Fruit fly (Drosophila melanogaster) whole organism, embryonic: ENCODE results near the gene CG8173.
A peak's percentile ranks its signal among the peaks of the same experiment; 100 is the strongest.

Experiments used
- ATbp ChIP-seq: fragments of 200-800 bp; sonication (Bioruptor generic); optimal IDR thresholded peaks from 2 replicates; lab custom pipeline; 2017; ENCODE audit warnings: missing biosample characterization, mild to moderate bottlenecking, missing genetic modification characterization, missing genetic modification reagents
- Atf-2 ChIP-seq: fragments of 200-800 bp; sonication (Bioruptor generic); optimal IDR thresholded peaks from 2 replicates; lab custom pipeline; 2016; ENCODE audit warnings: missing biosample characterization, missing genetic modification characterization
- Bgb ChIP-seq: fragments of 200-800 bp; sonication (Bioruptor generic); IDR thresholded peaks from 2 replicates; pipeline ENCODE4 v1.3.6; 2022; ENCODE audit warnings: missing biosample characterization, missing genetic modification characterization; ENCODE audit not compliant: partially characterized antibody
- BtbVII ChIP-seq: fragments of 200-800 bp; sonication (Bioruptor generic); optimal IDR thresholded peaks from 3 replicates; lab custom pipeline; 2017; ENCODE audit warnings: missing biosample characterization, mild to moderate bottlenecking, missing genetic modification characterization
- CG10366 ChIP-seq: fragments of 200-800 bp; sonication (Bioruptor generic); IDR thresholded peaks from 2 replicates; pipeline ENCODE4 v1.3.6; 2022; ENCODE audit warnings: missing biosample characterization, missing genetic modification characterization
- CG10654 ChIP-seq: fragments of 200-800 bp; sonication (Bioruptor generic); optimal IDR thresholded peaks from 2 replicates; lab custom pipeline; 2016; ENCODE audit warnings: missing biosample characterization, missing genetic modification characterization
- CG12104 ChIP-seq: fragments of 200-800 bp; sonication (Bioruptor generic); optimal IDR thresholded peaks from 3 replicates; lab custom pipeline; 2016; ENCODE audit warnings: missing biosample characterization, missing genetic modification characterization
- CG13424 ChIP-seq: fragments of 200-800 bp; sonication (Bioruptor generic); optimal IDR thresholded peaks from 2 replicates; lab custom pipeline; 2019; ENCODE audit warnings: missing biosample characterization, mild to moderate bottlenecking, missing genetic modification characterization, moderate library complexity
- CG13624 ChIP-seq: fragments of 200-800 bp; sonication (Bioruptor generic); optimal IDR thresholded peaks from 2 replicates; lab custom pipeline; 2016; ENCODE audit warnings: missing biosample characterization, missing genetic modification characterization
- CG1603 ChIP-seq: fragments of 200-800 bp; sonication (Bioruptor generic); optimal IDR thresholded peaks from 2 replicates; lab custom pipeline; 2019; ENCODE audit warnings: missing biosample characterization, mild to moderate bottlenecking, missing genetic modification characterization, moderate library complexity
- CG18262 ChIP-seq: fragments of 200-800 bp; optimal IDR thresholded peaks from 3 replicates; lab custom pipeline; 2019; ENCODE audit warnings: missing biosample characterization, mild to moderate bottlenecking, missing genetic modification characterization, moderate library complexity
- CG2199 ChIP-seq: fragments of 200-800 bp; sonication (Bioruptor generic); IDR thresholded peaks from 3 replicates; pipeline ENCODE4 v1.3.6; 2022; ENCODE audit warnings: missing biosample characterization, missing genetic modification characterization
- CG2678 ChIP-seq: fragments of 200-800 bp; sonication (Bioruptor generic); optimal IDR thresholded peaks from 3 replicates; lab custom pipeline; 2019; ENCODE audit warnings: missing biosample characterization, mild to moderate bottlenecking, missing genetic modification characterization, moderate library complexity
- CG2712 ChIP-seq: fragments of 200-800 bp; optimal IDR thresholded peaks from 3 replicates; lab custom pipeline; 2019; ENCODE audit warnings: missing biosample characterization, mild to moderate bottlenecking, missing genetic modification characterization, moderate library complexity
- CG2889 ChIP-seq: fragments of 200-800 bp; sonication (Bioruptor generic); IDR thresholded peaks from 3 replicates; pipeline ENCODE4 v1.3.6; 2022; ENCODE audit warnings: missing biosample characterization, missing genetic modification characterization
- CG30403 ChIP-seq: fragments of 200-800 bp; sonication (Bioruptor generic); optimal IDR thresholded peaks from 3 replicates; lab custom pipeline; 2016; ENCODE audit warnings: missing biosample characterization, missing genetic modification characterization
- CG4328 ChIP-seq: fragments of 200-800 bp; sonication (Bioruptor generic); optimal IDR thresholded peaks from 3 replicates; lab custom pipeline; 2017; ENCODE audit warnings: missing biosample characterization, missing genetic modification reagents, missing genetic modification characterization
- CG5245 ChIP-seq: fragments of 200-800 bp; sonication (Bioruptor generic); optimal IDR thresholded peaks from 3 replicates; lab custom pipeline; 2016; ENCODE audit warnings: missing biosample characterization, missing genetic modification characterization
- CG6654 ChIP-seq: fragments of 200-800 bp; sonication (Bioruptor generic); optimal IDR thresholded peaks from 2 replicates; lab custom pipeline; 2017; ENCODE audit warnings: missing biosample characterization, mild to moderate bottlenecking, missing genetic modification characterization
- CG8359 ChIP-seq: fragments of 200-800 bp; sonication (Bioruptor generic); optimal IDR thresholded peaks from 2 replicates; lab custom pipeline; 2017; ENCODE audit warnings: missing biosample characterization, mild to moderate bottlenecking, missing genetic modification characterization, borderline replicate concordance
- CG8924 ChIP-seq: fragments of 200-800 bp; optimal IDR thresholded peaks from 3 replicates; lab custom pipeline; 2019; ENCODE audit warnings: missing biosample characterization, mild to moderate bottlenecking, missing genetic modification characterization, moderate library complexity
- CG9932 ChIP-seq: fragments of 200-800 bp; sonication (Bioruptor generic); IDR thresholded peaks from 2 replicates; pipeline ENCODE4 v1.3.6; 2022; ENCODE audit warnings: missing biosample characterization, missing genetic modification characterization
- D19A ChIP-seq: fragments of 200-800 bp; optimal IDR thresholded peaks from 3 replicates; lab custom pipeline; 2019; ENCODE audit warnings: missing biosample characterization, mild to moderate bottlenecking, missing genetic modification characterization, moderate library complexity
- Drgx ChIP-seq: fragments of 200-800 bp; sonication (Bioruptor generic); IDR thresholded peaks from 2 replicates; pipeline ENCODE4 v1.3.6; 2022; ENCODE audit warnings: missing biosample characterization, missing genetic modification characterization
- Fer1 ChIP-seq: fragments of 200-800 bp; sonication (Bioruptor generic); optimal IDR thresholded peaks from 2 replicates; lab custom pipeline; 2017; ENCODE audit warnings: missing biosample characterization, mild to moderate bottlenecking, missing genetic modification characterization
- HHEX ChIP-seq: fragments of 200-800 bp; sonication (Bioruptor generic); optimal IDR thresholded peaks from 3 replicates; lab custom pipeline; 2017; ENCODE audit warnings: missing biosample characterization, mild to moderate bottlenecking, missing genetic modification characterization, missing genetic modification reagents
- Hmr ChIP-seq: fragments of 200-800 bp; sonication (Bioruptor generic); optimal IDR thresholded peaks from 3 replicates; lab custom pipeline; 2017; ENCODE audit warnings: mild to moderate bottlenecking, missing biosample characterization, missing genetic modification reagents, missing genetic modification characterization
- Side ChIP-seq: fragments of 200-800 bp; sonication (Bioruptor generic); optimal IDR thresholded peaks from 2 replicates; lab custom pipeline; 2016; ENCODE audit warnings: missing biosample characterization, missing genetic modification characterization
- Xbp1 ChIP-seq: fragments of 200-800 bp; sonication (Bioruptor generic); optimal IDR thresholded peaks from 3 replicates; lab custom pipeline; 2016; ENCODE audit warnings: missing biosample characterization, mild to moderate bottlenecking, missing genetic modification characterization
- amos ChIP-seq: fragments of 200-800 bp; sonication (Bioruptor generic); IDR thresholded peaks from 2 replicates; pipeline ENCODE4 v1.3.6; 2022; ENCODE audit warnings: missing biosample characterization, missing genetic modification characterization; ENCODE audit not compliant: partially characterized antibody
- aop ChIP-seq: fragments of 200-800 bp; sonication (Bioruptor generic); IDR thresholded peaks from 2 replicates; pipeline ENCODE4 v1.3.6; 2022; ENCODE audit warnings: missing biosample characterization, missing genetic modification characterization
- btn ChIP-seq: fragments of 200-800 bp; sonication (Bioruptor generic); optimal IDR thresholded peaks from 2 replicates; lab custom pipeline; 2016; ENCODE audit warnings: missing biosample characterization, missing genetic modification characterization
- cg ChIP-seq: fragments of 200-800 bp; sonication (Bioruptor generic); optimal IDR thresholded peaks from 3 replicates; lab custom pipeline; 2019; ENCODE audit warnings: missing biosample characterization, mild to moderate bottlenecking, missing genetic modification characterization, moderate library complexity
- corto ChIP-seq: fragments of 200-800 bp; sonication (Bioruptor generic); optimal IDR thresholded peaks from 2 replicates; lab custom pipeline; 2016; ENCODE audit warnings: missing biosample characterization, mild to moderate bottlenecking, missing genetic modification characterization, moderate library complexity
- dmrt99B ChIP-seq: fragments of 200-800 bp; sonication (Bioruptor generic); optimal IDR thresholded peaks from 2 replicates; lab custom pipeline; 2018; ENCODE audit warnings: missing biosample characterization, mild to moderate bottlenecking, missing genetic modification characterization, moderate library complexity
- grau ChIP-seq: fragments of 200-800 bp; optimal IDR thresholded peaks from 3 replicates; lab custom pipeline; 2019; ENCODE audit warnings: missing biosample characterization, mild to moderate bottlenecking, missing genetic modification characterization, moderate library complexity
- kni ChIP-seq: fragments of 200-800 bp; sonication (Bioruptor generic); optimal IDR thresholded peaks from 3 replicates; lab custom pipeline; 2017; ENCODE audit warnings: mild to moderate bottlenecking, missing biosample characterization, missing genetic modification reagents, missing genetic modification characterization
- lab ChIP-seq: fragments of 200-800 bp; sonication (Bioruptor generic); optimal IDR thresholded peaks from 3 replicates; lab custom pipeline; 2017; ENCODE audit warnings: missing biosample characterization, missing genetic modification characterization, mild to moderate bottlenecking, moderate library complexity, missing genetic modification reagents
- mld ChIP-seq: fragments of 200-800 bp; sonication (Bioruptor generic); IDR thresholded peaks from 3 replicates; pipeline ENCODE4 v1.3.6; 2022; ENCODE audit warnings: missing biosample characterization, missing genetic modification characterization; ENCODE audit not compliant: partially characterized antibody
- nom ChIP-seq: fragments of 200-800 bp; sonication (Bioruptor generic); optimal IDR thresholded peaks from 2 replicates; lab custom pipeline; 2017; ENCODE audit warnings: missing biosample characterization, missing genetic modification characterization, mild to moderate bottlenecking, moderate library complexity, missing genetic modification reagents
- pfk ChIP-seq: fragments of 200-800 bp; sonication (Bioruptor generic); optimal IDR thresholded peaks from 2 replicates; lab custom pipeline; 2018; ENCODE audit warnings: missing biosample characterization, mild to moderate bottlenecking, missing genetic modification characterization, moderate library complexity
- pum ChIP-seq: fragments of 200-800 bp; sonication (Bioruptor generic); optimal IDR thresholded peaks from 2 replicates; lab custom pipeline; 2016; ENCODE audit warnings: missing biosample characterization, missing genetic modification characterization
- slbo ChIP-seq: fragments of 200-800 bp; sonication (Bioruptor generic); IDR thresholded peaks from 2 replicates; pipeline ENCODE4 v1.3.6; 2022; ENCODE audit warnings: missing biosample characterization, missing genetic modification characterization
- stwl ChIP-seq: fragments of 200-800 bp; sonication (Bioruptor generic); optimal IDR thresholded peaks from 3 replicates; lab custom pipeline; 2018; ENCODE audit warnings: missing biosample characterization, mild to moderate bottlenecking, missing genetic modification characterization, moderate library complexity
- tap ChIP-seq: fragments of 200-800 bp; optimal IDR thresholded peaks from 3 replicates; lab custom pipeline; 2019; ENCODE audit warnings: missing biosample characterization, mild to moderate bottlenecking, missing genetic modification characterization, moderate library complexity
- unc-4 ChIP-seq: fragments of 200-800 bp; sonication (Bioruptor generic); IDR thresholded peaks from 2 replicates; pipeline ENCODE4 v1.3.6; 2022; ENCODE audit warnings: missing biosample characterization, missing genetic modification characterization; ENCODE audit not compliant: partially characterized antibody
- vfl ChIP-seq: fragments of 200-800 bp; sonication (Bioruptor generic); optimal IDR thresholded peaks from 2 replicates; lab custom pipeline; 2016; ENCODE audit warnings: missing biosample characterization, missing genetic modification characterization

Gene CG8173

DNA sequence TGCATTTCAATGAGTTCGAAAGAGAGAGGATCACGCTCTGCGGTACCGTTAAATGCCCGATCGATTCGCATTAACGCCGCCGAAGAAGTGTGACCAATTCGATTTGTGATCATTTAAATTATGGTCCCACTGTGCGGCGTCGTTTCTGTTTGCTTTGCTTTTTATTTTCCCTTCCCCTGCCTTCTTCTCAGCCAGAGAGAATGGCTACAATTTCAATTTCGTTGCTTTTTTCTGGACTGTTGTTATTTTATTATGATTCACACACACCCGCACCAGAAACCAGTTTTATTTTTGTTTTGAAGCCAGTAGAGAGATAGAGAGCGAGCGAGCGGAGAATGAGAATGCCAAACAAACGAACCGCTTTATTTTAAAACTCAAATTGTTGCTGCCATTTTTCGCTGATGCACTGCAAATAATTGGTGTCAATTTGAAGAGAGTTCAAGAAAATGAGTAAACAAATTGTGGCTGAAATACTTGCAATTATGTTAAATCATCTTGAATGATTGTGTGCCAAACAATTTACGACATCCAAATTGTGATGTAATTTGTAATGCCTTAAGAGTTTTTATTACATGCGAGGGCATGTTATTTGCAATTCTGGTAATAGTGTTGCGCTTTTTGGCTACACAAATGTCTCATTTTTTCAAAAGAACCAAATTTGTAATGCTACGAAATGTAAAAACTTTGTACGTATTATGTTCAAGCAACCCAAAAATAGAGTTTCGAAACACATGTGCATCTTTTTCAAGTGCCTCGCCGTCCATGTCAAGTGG lies 33.3 kb upstream of the CG8173 start (continued):
- TF ChIP-seq mld (GFP tag; lab: Robert Waterston, UW) (no peak), Drgx (peak; percentile 58; the same call in 1 of the 2 replicates), pfk (peak; percentile 1), Atf-2 (GFP tag; lab: Kevin White, UChicago) (peak; percentile 27), CG30403 (GFP tag; lab: Kevin White, UChicago) (peak; percentile 48), CG8359 (GFP tag; lab: Kevin White, UChicago) (no peak), aop (no peak), CG1603 (tag; lab: Kevin White, UChicago) (peak; percentile 63), slbo (GFP tag; lab: Robert Waterston, UW) (peak; percentile 29; the same call in 1 of the 2 replicates), Hmr (GFP tag; lab: Kevin White, UChicago) (no peak), unc-4 (GFP tag; lab: Robert Waterston, UW) (peak; percentile 35; the same call in 1 of the 2 replicates), tap (tag; lab: Kevin White, UChicago) (peak; percentile 35), amos (GFP tag; lab: Robert Waterston, UW) (no peak), CG6654 (GFP tag; lab: Kevin White, UChicago) (peak; percentile 5), CG2678 (tag; lab: Kevin White, UChicago) (peak; percentile 65), CG8924 (tag; lab: Kevin White, UChicago) (peak; percentile 45), cg (peak; percentile 4), btn (GFP tag; lab: Kevin White, UChicago) (peak; percentile 7), Bgb (GFP tag; lab: Robert Waterston, UW) (peak; percentile 19; the same call in 1 of the 2 replicates), lab (GFP tag; lab: Kevin White, UChicago) (peak; percentile 23), CG2889 (no peak), Fer1 (GFP tag; lab: Kevin White, UChicago) (peak; percentile 14), Side (peak; percentile 17), pum (GFP tag; lab: Kevin White, UChicago) (peak; percentile 39), CG2199 (GFP tag; lab: Robert Waterston, UW) (peak; percentile 82; the same call in 2 of the 3 replicates), CG13624 (GFP tag; lab: Kevin White, UChicago) (peak; percentile 11), vfl (GFP tag; lab: Kevin White, UChicago) (no peak), CG12104 (peak; percentile 20), corto (GFP tag; lab: Kevin White, UChicago) (no peak), CG5245 (GFP tag; lab: Kevin White, UChicago) (peak; percentile 25), HHEX (GFP tag; lab: Kevin White, UChicago) (peak; percentile 19), CG10654 (GFP tag; lab: Kevin White, UChicago) (peak; percentile 11), CG2712 (tag; lab: Kevin White, UChicago) (peak; percentile 45), grau (tag; lab: Kevin White, UChicago) (peak; percentile 53), nom (GFP tag; lab: Kevin White, UChicago) (peak; percentile 50), ATbp (GFP tag; lab: Kevin White, UChicago) (no peak), D19A (tag; lab: Kevin White, UChicago) (peak; percentile 23), CG13424 (tag; lab: Kevin White, UChicago) (peak; percentile 45), CG10366 (peak; percentile 19; the same call in 1 of the 2 replicates), stwl (tag; lab: Kevin White, UChicago) (peak; percentile 93), CG4328 (no peak), BtbVII (GFP tag; lab: Kevin White, UChicago) (peak; percentile 21), Xbp1 (peak; percentile 12), CG9932 (GFP tag; lab: Robert Waterston, UW) (peak; percentile 38; the same call in 1 of the 2 replicates), dmrt99B (tag; lab: Kevin White, UChicago) (peak; percentile 67), CG18262 (peak; percentile 65), kni (peak; percentile 68)
